Fruit fly (Drosophila melanogaster) whole organism, embryonic: Measurements from ENCODE around the gene CG15337.

ENCODE experiments used
- B-H1 ChIP-seq: fragments of 200-800 bp; sonication (Bioruptor generic); IDR thresholded peaks from 3 replicates; pipeline ENCODE4 v1.3.6; 2022; ENCODE audit warnings: missing biosample characterization, missing genetic modification characterization
- Bteb2 ChIP-seq: fragments of 200-800 bp; sonication (Bioruptor generic); optimal IDR thresholded peaks from 2 replicates; lab custom pipeline; 2016; ENCODE audit warnings: missing biosample characterization, missing genetic modification characterization
- CG10147 ChIP-seq: fragments of 200-800 bp; sonication (Bioruptor generic); optimal IDR thresholded peaks from 2 replicates; lab custom pipeline; 2019; ENCODE audit warnings: missing biosample characterization, mild to moderate bottlenecking, missing genetic modification characterization, moderate library complexity
- CG10462 ChIP-seq: fragments of 200-800 bp; sonication (Bioruptor generic); optimal IDR thresholded peaks from 2 replicates; lab custom pipeline; 2016; ENCODE audit warnings: missing biosample characterization, missing genetic modification characterization
- CG10979 ChIP-seq: fragments of 200-800 bp; sonication (Bioruptor generic); optimal IDR thresholded peaks from 2 replicates; lab custom pipeline; 2018; ENCODE audit warnings: missing biosample characterization, mild to moderate bottlenecking, missing genetic modification characterization, moderate library complexity
- CG12659 ChIP-seq: fragments of 200-800 bp; sonication (Bioruptor generic); optimal IDR thresholded peaks from 3 replicates; lab custom pipeline; 2017; ENCODE audit warnings: mild to moderate bottlenecking, missing biosample characterization, missing genetic modification reagents, missing genetic modification characterization
- CG12942 ChIP-seq: fragments of 200-800 bp; sonication (Bioruptor generic); optimal IDR thresholded peaks from 3 replicates; lab custom pipeline; 2016; ENCODE audit warnings: missing biosample characterization, missing genetic modification characterization
- CG13123 ChIP-seq: fragments of 200-800 bp; sonication (Bioruptor generic); optimal IDR thresholded peaks from 2 replicates; lab custom pipeline; 2016; ENCODE audit warnings: missing biosample characterization, missing genetic modification characterization
- CG14965 ChIP-seq: fragments of 200-800 bp; sonication (Bioruptor generic); optimal IDR thresholded peaks from 2 replicates; lab custom pipeline; 2016; ENCODE audit warnings: missing biosample characterization, missing genetic modification characterization, borderline replicate concordance
- CG1603 ChIP-seq: fragments of 200-800 bp; sonication (Bioruptor generic); optimal IDR thresholded peaks from 2 replicates; lab custom pipeline; 2019; ENCODE audit warnings: missing biosample characterization, mild to moderate bottlenecking, missing genetic modification characterization, moderate library complexity
- CG17328 ChIP-seq: fragments of 200-800 bp; sonication (Bioruptor generic); IDR thresholded peaks from 2 replicates; pipeline ENCODE4 v1.3.6; 2022; ENCODE audit warnings: missing biosample characterization, missing genetic modification characterization
- CG18011 ChIP-seq: fragments of 200-800 bp; sonication (Bioruptor generic); optimal IDR thresholded peaks from 2 replicates; lab custom pipeline; 2017; ENCODE audit warnings: missing biosample characterization, missing genetic modification characterization, mild to moderate bottlenecking, moderate library complexity, missing genotype
- CG18262 ChIP-seq: fragments of 200-800 bp; optimal IDR thresholded peaks from 3 replicates; lab custom pipeline; 2019; ENCODE audit warnings: missing biosample characterization, mild to moderate bottlenecking, missing genetic modification characterization, moderate library complexity
- CG2199 ChIP-seq: fragments of 200-800 bp; sonication (Bioruptor generic); IDR thresholded peaks from 3 replicates; pipeline ENCODE4 v1.3.6; 2022; ENCODE audit warnings: missing biosample characterization, missing genetic modification characterization
- CG3065 ChIP-seq: fragments of 200-800 bp; sonication (Bioruptor generic); optimal IDR thresholded peaks from 2 replicates; lab custom pipeline; 2016; ENCODE audit warnings: missing biosample characterization, missing genetic modification characterization
- CG32532 ChIP-seq: fragments of 200-800 bp; sonication (Bioruptor generic); IDR thresholded peaks from 2 replicates; pipeline ENCODE4 v1.3.6; 2022; ENCODE audit warnings: missing biosample characterization, missing genetic modification characterization
- CG34376 ChIP-seq: fragments of 200-800 bp; sonication (Bioruptor generic); optimal IDR thresholded peaks from 2 replicates; lab custom pipeline; 2018; ENCODE audit warnings: missing biosample characterization, mild to moderate bottlenecking, missing genetic modification characterization
- CG3838 ChIP-seq: fragments of 200-800 bp; sonication (Bioruptor generic); optimal IDR thresholded peaks from 3 replicates; lab custom pipeline; 2016; ENCODE audit warnings: missing biosample characterization, missing genetic modification characterization
- CG3995 ChIP-seq: fragments of 200-800 bp; sonication (Bioruptor generic); optimal IDR thresholded peaks from 3 replicates; lab custom pipeline; 2016; ENCODE audit warnings: missing biosample characterization, missing genetic modification characterization
- CG42726 ChIP-seq: fragments of 200-800 bp; sonication (Bioruptor generic); IDR thresholded peaks from 2 replicates; pipeline ENCODE4 v1.3.6; 2022; ENCODE audit warnings: missing biosample characterization, missing genetic modification characterization; ENCODE audit not compliant: partially characterized antibody
- CG6791 ChIP-seq: fragments of 200-800 bp; sonication (Bioruptor generic); IDR thresholded peaks from 3 replicates; pipeline ENCODE4 v1.3.6; 2022; ENCODE audit warnings: missing biosample characterization, missing genetic modification characterization; ENCODE audit not compliant: partially characterized antibody
- CG8290 ChIP-seq, 3 experiments: fragments of 200-800 bp; sonication (Bioruptor generic); optimal IDR thresholded peaks; 2 replicates each; lab custom pipeline; 2016 to 2019; ENCODE audit warnings: missing biosample characterization in 3 of 3, missing genetic modification characterization in 3 of 3, mild to moderate bottlenecking in 2 of 3, moderate library complexity in 1 of 3
- CG8765 ChIP-seq: fragments of 200-800 bp; sonication (Bioruptor generic); IDR thresholded peaks from 2 replicates; pipeline ENCODE4 v1.3.6; 2022; ENCODE audit warnings: missing biosample characterization, missing genetic modification characterization
- CoRest ChIP-seq: fragments of 200-800 bp; sonication (Bioruptor generic); optimal IDR thresholded peaks from 3 replicates; lab custom pipeline; 2018; ENCODE audit warnings: missing biosample characterization, mild to moderate bottlenecking, missing genetic modification characterization, moderate library complexity
- D ChIP-seq, 2 experiments: fragments of 200-800 bp in 1 of 2; fragments of >200 bp in 1 of 2; sonication (Bioruptor generic) in 1 of 2; optimal IDR thresholded peaks; 2 replicates in 1 of 2; 3 replicates in 1 of 2; lab custom pipeline; 2017; ENCODE audit warnings: mild to moderate bottlenecking in 1 of 2, missing biosample characterization in 1 of 2, missing genetic modification characterization in 1 of 2, missing genetic modification reagents in 1 of 2
- E2f1 ChIP-seq: fragments of 200-800 bp; sonication (Bioruptor generic); IDR thresholded peaks from 2 replicates; pipeline ENCODE4 v1.3.6; 2022; ENCODE audit warnings: missing biosample characterization, missing genetic modification characterization
- Ets65A ChIP-seq: fragments of 200-800 bp; sonication (Bioruptor generic); peaks from one replicate; lab custom pipeline; 2016; ENCODE audit warnings: missing biosample characterization, missing genetic modification characterization
- HLH54F ChIP-seq: fragments of 200-800 bp; sonication (Bioruptor generic); optimal IDR thresholded peaks from 3 replicates; lab custom pipeline; 2016; ENCODE audit warnings: missing biosample characterization, missing genetic modification characterization
- PHDP ChIP-seq: fragments of 200-800 bp; sonication (Bioruptor generic); optimal IDR thresholded peaks from 3 replicates; lab custom pipeline; 2018; ENCODE audit warnings: missing biosample characterization, mild to moderate bottlenecking, missing genetic modification characterization, moderate library complexity
- Xbp1 ChIP-seq: fragments of 200-800 bp; sonication (Bioruptor generic); optimal IDR thresholded peaks from 3 replicates; lab custom pipeline; 2016; ENCODE audit warnings: missing biosample characterization, mild to moderate bottlenecking, missing genetic modification characterization
- az2 ChIP-seq: fragments of 200-800 bp; sonication (Bioruptor generic); optimal IDR thresholded peaks from 3 replicates; lab custom pipeline; 2016; ENCODE audit warnings: missing biosample characterization, missing genetic modification characterization
- br ChIP-seq: fragments of >200 bp; optimal IDR thresholded peaks from 2 replicates; lab custom pipeline; 2017
- cg ChIP-seq: fragments of 200-800 bp; sonication (Bioruptor generic); optimal IDR thresholded peaks from 3 replicates; lab custom pipeline; 2019; ENCODE audit warnings: missing biosample characterization, mild to moderate bottlenecking, missing genetic modification characterization, moderate library complexity
- chinmo ChIP-seq: fragments of 200-800 bp; sonication (Bioruptor generic); IDR thresholded peaks from 4 replicates; pipeline ENCODE4 v1.3.6; 2022; ENCODE audit warnings: missing biosample characterization, missing genetic modification characterization; ENCODE audit not compliant: partially characterized antibody
- chm ChIP-seq: fragments of 200-800 bp; sonication (Bioruptor generic); IDR thresholded peaks from 2 replicates; pipeline ENCODE4 v1.3.6; 2022; ENCODE audit warnings: missing biosample characterization, missing genetic modification characterization
- corto ChIP-seq: fragments of 200-800 bp; sonication (Bioruptor generic); optimal IDR thresholded peaks from 2 replicates; lab custom pipeline; 2016; ENCODE audit warnings: missing biosample characterization, mild to moderate bottlenecking, missing genetic modification characterization, moderate library complexity
- dan ChIP-seq: fragments of 200-800 bp; sonication (Bioruptor generic); IDR thresholded peaks from 2 replicates; pipeline ENCODE4 v1.3.6; 2022; ENCODE audit warnings: missing biosample characterization, missing genetic modification characterization
- dysf ChIP-seq: fragments of 200-800 bp; sonication (Bioruptor generic); IDR thresholded peaks from 3 replicates; pipeline ENCODE4 v1.3.6; 2022; ENCODE audit warnings: missing biosample characterization, missing genetic modification characterization
- emc ChIP-seq: fragments of 200-800 bp; sonication (Bioruptor generic); optimal IDR thresholded peaks from 2 replicates; lab custom pipeline; 2016; ENCODE audit warnings: missing biosample characterization, missing genetic modification characterization
- eyg ChIP-seq: fragments of 200-800 bp; sonication (Bioruptor generic); optimal IDR thresholded peaks from 3 replicates; lab custom pipeline; 2016; ENCODE audit warnings: missing biosample characterization, missing genetic modification characterization
- gfzf ChIP-seq: fragments of 200-800 bp; sonication (Bioruptor generic); optimal IDR thresholded peaks from 2 replicates; lab custom pipeline; 2016; ENCODE audit warnings: missing biosample characterization, mild to moderate bottlenecking, missing genetic modification characterization, moderate library complexity
- gsb ChIP-seq: fragments of 200-800 bp; sonication (Bioruptor generic); IDR thresholded peaks from 2 replicates; pipeline ENCODE4 v1.3.6; 2022; ENCODE audit warnings: missing biosample characterization, missing genetic modification characterization
- inv ChIP-seq: fragments of 200-800 bp; sonication (Bioruptor generic); IDR thresholded peaks from 2 replicates; pipeline ENCODE4 v1.3.6; 2022; ENCODE audit warnings: missing biosample characterization, missing genetic modification characterization; ENCODE audit not compliant: partially characterized antibody
- jigr1 ChIP-seq: fragments of 200-800 bp; sonication (Bioruptor generic); IDR thresholded peaks from 3 replicates; pipeline ENCODE4 v1.3.6; 2022; ENCODE audit warnings: missing biosample characterization, missing genetic modification characterization
- nau ChIP-seq: fragments of 200-800 bp; sonication (Bioruptor generic); optimal IDR thresholded peaks from 3 replicates; lab custom pipeline; 2017; ENCODE audit warnings: missing biosample characterization, mild to moderate bottlenecking, missing genetic modification characterization, missing genetic modification reagents
- pfk ChIP-seq: fragments of 200-800 bp; sonication (Bioruptor generic); optimal IDR thresholded peaks from 2 replicates; lab custom pipeline; 2018; ENCODE audit warnings: missing biosample characterization, mild to moderate bottlenecking, missing genetic modification characterization, moderate library complexity
- prd ChIP-seq, 3 experiments: fragments of >200 bp in 2 of 3; fragments of 200-800 bp in 1 of 3; sonication (Bioruptor generic) in 1 of 3; optimal IDR thresholded peaks in 2 of 3; IDR thresholded peaks in 1 of 3; 2 replicates in 2 of 3; 3 replicates in 1 of 3; pipeline versions ENCODE4 v1.3.6 to Lab custom; 2017 to 2022; ENCODE audit warnings: missing biosample characterization in 1 of 3, missing genetic modification characterization in 1 of 3
- pzg ChIP-seq: fragments of 200-800 bp; sonication (Bioruptor generic); optimal IDR thresholded peaks from 3 replicates; lab custom pipeline; 2018; ENCODE audit warnings: missing biosample characterization, mild to moderate bottlenecking, missing genetic modification characterization, moderate library complexity
- row ChIP-seq: fragments of 200-800 bp; sonication (Bioruptor generic); IDR thresholded peaks from 3 replicates; pipeline ENCODE4 v1.3.6; 2022; ENCODE audit warnings: missing biosample characterization, missing genetic modification characterization
- usp ChIP-seq: fragments of >200 bp; optimal IDR thresholded peaks from 2 replicates; lab custom pipeline; 2017; ENCODE audit warnings: missing biosample characterization, missing genetic modification characterization

CG15337 gene

dm6 chrX:8142067-8142462 lies 17.8 kb upstream of the CG15337 start, which contains the start of gene Smox (continued):
- TF ChIP-seq CG6791 (GFP tag; lab: Robert Waterston, UW) (no peak), CG12942 (GFP tag; lab: Kevin White, UChicago) (no peak), br (lab: Kevin White, UChicago) (no peak), emc (GFP tag; lab: Kevin White, UChicago) (no peak), B-H1 (GFP tag; lab: Robert Waterston, UW) (no peak), dan (GFP tag; lab: Robert Waterston, UW) (no peak), inv (GFP tag; lab: Robert Waterston, UW) (no peak), CG17328 (no peak), gsb (GFP tag; lab: Robert Waterston, UW) (no peak), CG3838 (GFP tag; lab: Kevin White, UChicago) (no peak), CG3995 (peak; percentile 48), CG8290 (GFP tag; optimal IDR thresholded peaks at IDR 0.05; lab: Kevin White, UChicago) (no peak), CG8290 (tag; optimal IDR thresholded peaks at IDR 0.05; lab: Kevin White, UChicago) (peak in 1 of 2 experiments; percentile 5), Bteb2 (GFP tag; lab: Kevin White, UChicago) (no peak), CG1603 (tag; lab: Kevin White, UChicago) (peak; percentile 65), corto (GFP tag; lab: Kevin White, UChicago) (no peak), CG10147 (GFP tag; lab: Kevin White, UChicago) (no peak), chinmo (GFP tag; lab: Robert Waterston, UW) (no peak), az2 (GFP tag; lab: Kevin White, UChicago) (no peak), row (0 out of 3 replicates have a peak, but pooled peaks have one; percentile 36), gfzf (GFP tag; lab: Kevin White, UChicago) (peak; percentile 87), CG18262 (no peak), pzg (GFP tag; lab: Kevin White, UChicago) (peak; percentile 73), PHDP (no peak), CG34376 (GFP tag; lab: Kevin White, UChicago) (no peak), Xbp1 (no peak), CG42726 (GFP tag; lab: Robert Waterston, UW) (no peak), eyg (no peak), cg (GFP tag; lab: Kevin White, UChicago) (no peak), jigr1 (GFP tag; lab: Robert Waterston, UW) (no peak), CG10462 (no peak), CG12659 (GFP tag; lab: Kevin White, UChicago) (peak; percentile 62), CG13123 (GFP tag; lab: Kevin White, UChicago) (no peak)
- TF ChIP-seq, all 482 proteins: peak for 40

dm6 chrX:8143537-8143936 lies 16.3 kb upstream of the CG15337 start, which contains the start of gene CG17982:
Gene CG17982, minus strand, starts transcription at chrX:8143835.
- TF ChIP-seq CG3995 (peak; percentile 50), pfk (GFP tag; lab: Kevin White, UChicago) (peak; percentile 27), CG8765 (GFP tag; lab: Robert Waterston, UW) (peak; percentile 44; the same call in 1 of the 2 replicates), HLH54F (GFP tag; lab: Kevin White, UChicago) (peak; percentile 86), chm (GFP tag; lab: Robert Waterston, UW) (peak; percentile 66; the same call in 1 of the 2 replicates), gsb (GFP tag; lab: Robert Waterston, UW) (peak; percentile 55), Ets65A (peak; percentile 97), prd (optimal IDR thresholded peaks at IDR 0.05; lab: Kevin White, UChicago) (no peak), prd (GFP tag; IDR thresholded peaks at IDR 0.05; lab: Robert Waterston, UW) (peak; percentile 81), CG3065 (GFP tag; lab: Kevin White, UChicago) (peak; percentile 2), CoRest (tag; lab: Kevin White, UChicago) (peak; percentile 86), CG14965 (GFP tag; lab: Kevin White, UChicago) (no peak), nau (no peak), CG10979 (peak; percentile 76), E2f1 (GFP tag; lab: Robert Waterston, UW) (peak; percentile 79), CG32532 (GFP tag; lab: Robert Waterston, UW) (peak; percentile 88), CG2199 (no peak), D (optimal IDR thresholded peaks at IDR 0.05; lab: Kevin White, UChicago) (no peak), D (GFP tag; optimal IDR thresholded peaks at IDR 0.05; lab: Kevin White, UChicago) (peak; percentile 67), CG18011 (peak; percentile 73), dysf (GFP tag; lab: Robert Waterston, UW) (peak; percentile 81), usp (GFP tag; lab: Kevin White, UChicago) (no peak)
